Worm (Caenorhabditis elegans) whole organism, L3 larva: ENCODE results near the gene spp-19.

Experiments used
- R02D3.7 ChIP-seq: fragments of 150-350 bp; optimal IDR thresholded peaks from 2 replicates; lab custom pipeline; 2014; ENCODE audit warnings: missing biosample characterization, missing genetic modification characterization
- ama-1 ChIP-seq: fragments of 150-350 bp; optimal IDR thresholded peaks from 2 replicates; lab custom pipeline; 2018
- ceh-28 ChIP-seq: fragments of 150-350 bp; optimal IDR thresholded peaks from 2 replicates; lab custom pipeline; 2014; ENCODE audit warnings: missing biosample characterization, missing genetic modification reagents, missing genetic modification characterization
- ceh-9 ChIP-seq: sonication (generic microtip); optimal IDR thresholded peaks from 2 replicates; lab custom pipeline; 2018; ENCODE audit warnings: missing biosample characterization, missing genetic modification characterization
- daf-12 ChIP-seq: fragments of 150-350 bp; optimal IDR thresholded peaks from 2 replicates; lab custom pipeline; 2014; ENCODE audit warnings: missing biosample characterization, missing genetic modification reagents, missing genetic modification characterization
- egl-5 ChIP-seq: fragments of 150-350 bp; optimal IDR thresholded peaks from 2 replicates; lab custom pipeline; 2017; ENCODE audit warnings: missing biosample characterization, missing genetic modification reagents, missing genetic modification characterization, inconsistent platforms
- elt-1 ChIP-seq: fragments of 150-350 bp; optimal IDR thresholded peaks from 2 replicates; lab custom pipeline; 2014; ENCODE audit warnings: missing biosample characterization, missing genetic modification characterization
- elt-2 ChIP-seq: sonication (generic microtip); optimal IDR thresholded peaks from 2 replicates; lab custom pipeline; 2016; ENCODE audit warnings: missing genetic modification reagents, mild to moderate bottlenecking, missing genetic modification characterization, missing compliant biosample characterization
- elt-3 ChIP-seq, 3 experiments: fragments of 150-350 bp in 1 of 3; sonication (generic microtip) in 2 of 3; optimal IDR thresholded peaks; 2 replicates in 2 of 3; 4 replicates in 1 of 3; lab custom pipeline; 2014 to 2017; ENCODE audit warnings: missing biosample characterization in 3 of 3, missing genetic modification characterization in 3 of 3
- fkh-10 ChIP-seq: sonication (generic microtip); optimal IDR thresholded peaks from 2 replicates; lab custom pipeline; 2017; ENCODE audit warnings: missing biosample characterization, missing genetic modification reagents, missing genetic modification characterization
- fos-1 ChIP-seq: fragments of 150-350 bp; optimal IDR thresholded peaks from 2 replicates; lab custom pipeline; 2014; ENCODE audit warnings: missing biosample characterization, missing genetic modification characterization
- jun-1 ChIP-seq: fragments of 150-350 bp; optimal IDR thresholded peaks from 2 replicates; lab custom pipeline; 2014; ENCODE audit warnings: missing biosample characterization, missing genetic modification reagents, missing genetic modification characterization
- lin-15B ChIP-seq: fragments of 150-350 bp; optimal IDR thresholded peaks from 2 replicates; lab custom pipeline; 2014; ENCODE audit warnings: missing biosample characterization, missing genetic modification characterization
- lin-39 ChIP-seq: fragments of 150-350 bp; optimal IDR thresholded peaks from 2 replicates; lab custom pipeline; 2018; ENCODE audit warnings: missing biosample characterization, missing genetic modification reagents, missing genetic modification characterization
- mdl-1 ChIP-seq: fragments of 150-350 bp; optimal IDR thresholded peaks from 2 replicates; lab custom pipeline; 2014; ENCODE audit warnings: missing biosample characterization, missing genetic modification characterization
- mml-1 ChIP-seq: fragments of 150-350 bp; sonication (generic microtip); optimal IDR thresholded peaks from 3 replicates; lab custom pipeline; 2014; ENCODE audit warnings: missing biosample characterization, missing genetic modification characterization
- nfya-1 ChIP-seq: sonication (generic microtip); optimal IDR thresholded peaks from 2 replicates; lab custom pipeline; 2017; ENCODE audit warnings: missing genetic modification characterization, mild to moderate bottlenecking, missing compliant biosample characterization, antibody characterized with exemption, moderate library complexity; ENCODE audit not compliant: insufficient read depth
- nhr-12 ChIP-seq: fragments of 150-350 bp; optimal IDR thresholded peaks from 2 replicates; lab custom pipeline; 2014; ENCODE audit warnings: missing biosample characterization, missing genetic modification characterization
- nhr-23 ChIP-seq: fragments of 150-350 bp; optimal IDR thresholded peaks from 2 replicates; lab custom pipeline; 2014; ENCODE audit warnings: missing biosample characterization, missing genetic modification reagents, missing genetic modification characterization
- nhr-237 ChIP-seq: fragments of 150-350 bp; optimal IDR thresholded peaks from 2 replicates; lab custom pipeline; 2014; ENCODE audit warnings: missing biosample characterization, missing genetic modification characterization
- nhr-25 ChIP-seq: sonication (generic microtip); optimal IDR thresholded peaks from 2 replicates; lab custom pipeline; 2017; ENCODE audit warnings: missing biosample characterization, missing genetic modification characterization
- nhr-43 ChIP-seq: sonication (generic microtip); optimal IDR thresholded peaks from 2 replicates; lab custom pipeline; 2016; ENCODE audit warnings: mild to moderate bottlenecking, missing genetic modification characterization, missing compliant biosample characterization; ENCODE audit not compliant: poor library complexity, severe bottlenecking
- nhr-67 ChIP-seq: fragments of 150-350 bp; optimal IDR thresholded peaks from 2 replicates; lab custom pipeline; 2014; ENCODE audit warnings: missing biosample characterization, missing genetic modification characterization
- nhr-76 ChIP-seq: fragments of 150-350 bp; sonication (generic microtip); optimal IDR thresholded peaks from 5 replicates; lab custom pipeline; 2014; ENCODE audit warnings: missing biosample characterization, missing genetic modification characterization
- pqm-1 ChIP-seq: fragments of 150-350 bp; optimal IDR thresholded peaks from 2 replicates; lab custom pipeline; 2017; ENCODE audit warnings: missing biosample characterization, missing genetic modification characterization, inconsistent platforms
- tbx-2 ChIP-seq: sonication (generic microtip); optimal IDR thresholded peaks from 2 replicates; lab custom pipeline; 2016; ENCODE audit warnings: mild to moderate bottlenecking, missing genetic modification characterization, missing compliant biosample characterization
- unc-39 ChIP-seq: sonication (generic microtip); optimal IDR thresholded peaks from 4 replicates; lab custom pipeline; 2017; ENCODE audit warnings: missing biosample characterization, missing genetic modification characterization
- ztf-4 ChIP-seq: fragments of 150-350 bp; optimal IDR thresholded peaks from 2 replicates; lab custom pipeline; 2014; ENCODE audit warnings: missing biosample characterization, missing genetic modification characterization

The spp-19 gene

ce11 chrV:6514887-6515324, 46.6 kb downstream of the spp-19 start, which contains the start of gene dpy-11 (continued):
- TF ChIP-seq nhr-43 = peak; percentile 85
- TF ChIP-seq elt-3 (tag; optimal IDR thresholded peaks at IDR 0.05; lab: Kevin White, UChicago) = peak in 1 of 3 experiments; percentile 85
- TF ChIP-seq nhr-23 (tag; lab: Kevin White, UChicago) = peak; percentile 66
- TF ChIP-seq elt-2 = peak; percentile 29
- TF ChIP-seq ceh-28 (tag; lab: Kevin White, UChicago) = peak; percentile 10
- TF ChIP-seq jun-1 = no peak

ce11 chrV:6513786-6514430, 47.6 kb downstream of the spp-19 start:
- TF ChIP-seq ceh-28 (tag; lab: Kevin White, UChicago) (peak; percentile 46), nhr-43 (peak; percentile 18), tbx-2 (tag; lab: Kevin White, UChicago) (no peak), ceh-9 (tag; lab: Kevin White, UChicago) (no peak), elt-3 (tag; optimal IDR thresholded peaks at IDR 0.05; lab: Kevin White, UChicago) (no peak), R02D3.7 (tag; lab: Kevin White, UChicago) (no peak), nhr-23 (tag; lab: Kevin White, UChicago) (peak; percentile 92), mml-1 (tag; lab: Kevin White, UChicago) (no peak), nhr-237 (tag; lab: Kevin White, UChicago) (no peak), jun-1 (no peak), unc-39 (tag; lab: Kevin White, UChicago) (no peak), ama-1 (no peak), mdl-1 (tag; lab: Kevin White, UChicago) (no peak)

- peak; percentile 1 for TF ChIP-seq nhr-23 (tag; lab: Kevin White, UChicago)
- no peak for TF ChIP-seq mdl-1 (tag; lab: Kevin White, UChicago)
- TF ChIP-seq elt-3 (tag; optimal IDR thresholded peaks at IDR 0.05; lab: Kevin White, UChicago) = no peak
- no peak for TF ChIP-seq fos-1
- no peak for TF ChIP-seq mml-1 (tag; lab: Kevin White, UChicago)
- TF ChIP-seq fkh-10 (GFP tag; lab: Kevin White, UChicago) = no peak
- peak; percentile 68 for TF ChIP-seq nhr-25 (tag; lab: Kevin White, UChicago)
- no peak for TF ChIP-seq nhr-67
- peak; percentile 28 for TF ChIP-seq nhr-43
These were observed 48.1 kb downstream of the spp-19 start for ce11 chrV:6513356-6513755.

ce11 chrV:6511121-6511520, 50.4 kb downstream of the spp-19 start, which contains the start of gene ubh-1:
TSS of gene ubh-1 (minus strand) at chrV:6511409.
- TF ChIP-seq lin-15B (tag; lab: Kevin White, UChicago) (no peak), nhr-23 (tag; lab: Kevin White, UChicago) (peak; percentile 51), elt-3 (tag; optimal IDR thresholded peaks at IDR 0.05; lab: Kevin White, UChicago) (peak in 1 of 3 experiments; percentile 25), ztf-4 (no peak), ama-1 (peak; percentile 52)

ce11 chrV:6510622-6511021, 50.9 kb downstream of the spp-19 start:
- TF ChIP-seq nhr-12 (no peak), nfya-1 (tag; lab: Kevin White, UChicago) (no peak), elt-1 (tag; lab: Kevin White, UChicago) (no peak), nhr-67 (no peak), daf-12 (tag; lab: Kevin White, UChicago) (no peak), elt-3 (tag; optimal IDR thresholded peaks at IDR 0.05; lab: Kevin White, UChicago) (no peak), egl-5 (tag; lab: Kevin White, UChicago) (no peak), fkh-10 (GFP tag; lab: Kevin White, UChicago) (no peak), nhr-76 (no peak), lin-39 (tag; lab: Kevin White, UChicago) (no peak), ama-1 (no peak), ztf-4 (no peak), pqm-1 (tag; lab: Kevin White, UChicago) (no peak)
